Worm (Caenorhabditis elegans) whole organism, L1 larva: Measurements from ENCODE around the gene ceh-36.

Source experiments
- aly-2 ChIP-seq: fragments of 150-350 bp; optimal IDR thresholded peaks from 2 replicates; lab custom pipeline; 2014; ENCODE audit warnings: missing biosample characterization, missing genetic modification characterization
- blmp-1 ChIP-seq: fragments of 150-350 bp; optimal IDR thresholded peaks from 2 replicates; lab custom pipeline; 2014; ENCODE audit warnings: missing biosample characterization, missing genetic modification characterization
- jun-1 ChIP-seq: fragments of 150-350 bp; optimal IDR thresholded peaks from 2 replicates; lab custom pipeline; 2014; ENCODE audit warnings: missing biosample characterization, missing genetic modification reagents, missing genetic modification characterization
- lsy-2 ChIP-seq, 2 experiments: fragments of 150-350 bp; optimal IDR thresholded peaks; 2 replicates each; lab custom pipeline; 2014; ENCODE audit warnings: missing biosample characterization in 2 of 2, missing genetic modification characterization in 2 of 2
- mdl-1 ChIP-seq, 2 experiments: fragments of 150-350 bp; optimal IDR thresholded peaks; 2 replicates each; lab custom pipeline; 2014 to 2017; ENCODE audit warnings: missing biosample characterization in 2 of 2, missing genetic modification characterization in 2 of 2, inconsistent platforms in 1 of 2
- nhr-11 ChIP-seq: fragments of 150-350 bp; optimal IDR thresholded peaks from 2 replicates; lab custom pipeline; 2014; ENCODE audit warnings: missing biosample characterization, missing genetic modification characterization
- pqm-1 ChIP-seq: sonication (generic microtip); optimal IDR thresholded peaks from 3 replicates; lab custom pipeline; 2017; ENCODE audit warnings: missing biosample characterization, missing genetic modification characterization
- ztf-11 ChIP-seq, 2 experiments: sonication (generic microtip); optimal IDR thresholded peaks; 2 replicates each; lab custom pipeline; 2016 to 2017; ENCODE audit warnings: missing genetic modification characterization in 2 of 2, missing biosample characterization in 1 of 2, missing compliant biosample characterization in 1 of 2

DNA sequence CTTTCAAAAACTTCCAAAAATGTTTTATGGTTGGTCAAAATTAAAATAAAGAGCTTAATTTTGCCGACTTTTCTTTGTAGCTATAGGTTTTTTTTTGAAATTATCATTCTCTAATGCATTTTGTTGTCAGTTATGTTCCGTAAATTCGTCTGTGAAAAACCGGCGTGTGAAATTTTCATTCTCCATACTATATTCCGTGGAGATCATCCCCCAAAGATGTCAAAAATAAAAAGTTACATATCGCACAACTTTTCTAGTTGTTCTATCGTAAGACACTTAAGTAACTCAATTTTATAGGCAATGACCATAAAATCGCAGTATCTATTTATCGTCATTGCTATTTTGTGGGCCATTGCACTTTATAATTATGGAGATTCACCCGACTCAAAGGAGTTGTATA is 7.7 kb downstream of the ceh-36 start, which contains the start of gene C37E2.10:
- no peak for TF ChIP-seq aly-2
- no peak for TF ChIP-seq pqm-1 (tag; lab: Kevin White, UChicago)
- TF ChIP-seq ztf-11 (tag; optimal IDR thresholded peaks at IDR 0.05; lab: Kevin White, UChicago) = no peak
- no peak for TF ChIP-seq nhr-11 (tag; lab: Kevin White, UChicago)
- TF ChIP-seq blmp-1 (tag; lab: Kevin White, UChicago) = no peak
- no peak for TF ChIP-seq mdl-1 (tag; optimal IDR thresholded peaks at IDR 0.05; lab: Kevin White, UChicago)
- no peak for TF ChIP-seq jun-1 (tag; lab: Kevin White, UChicago)
- TF ChIP-seq lsy-2 (tag; optimal IDR thresholded peaks at IDR 0.05; lab: Kevin White, UChicago) = no peak
